Fruit fly (Drosophila melanogaster): ENCODE results near the gene CG11345.

Gene CG11345

dm6 chr3L:4474946-4475470, 17.0 kb upstream of the CG11345 start (continued):
- TF ChIP-seq CG6654 (GFP tag; optimal IDR thresholded peaks at IDR 0.05) (peak; percentile 66), CG3407 (GFP tag; optimal IDR thresholded peaks at IDR 0.05) (peak; percentile 78), sr (GFP tag; IDR thresholded peaks at IDR 0.05) (peak; percentile 80), CG4328 (GFP tag; optimal IDR thresholded peaks at IDR 0.05) (peak; percentile 84), Sry-β (GFP tag; optimal IDR thresholded peaks at IDR 0.05) (peak; percentile 67), CG8290 (GFP tag; optimal IDR thresholded peaks at IDR 0.05) (no peak), CG8290 (tag; optimal IDR thresholded peaks at IDR 0.05) (peak; percentile 55 to 81), CG3065 (GFP tag; optimal IDR thresholded peaks at IDR 0.05) (peak; percentile 39), tna (GFP tag; IDR thresholded peaks at IDR 0.05; ENCODE audit: partially characterized antibody) (no peak), CG12236 (GFP tag; optimal IDR thresholded peaks at IDR 0.05) (peak; percentile 79), NC2α (GFP tag; optimal IDR thresholded peaks at IDR 0.05) (no peak), CG4282 (GFP tag; optimal IDR thresholded peaks at IDR 0.05) (no peak), lbe (GFP tag; optimal IDR thresholded peaks at IDR 0.05) (no peak), PHDP (tag; optimal IDR thresholded peaks at IDR 0.05) (peak; percentile 93), HHEX (GFP tag; optimal IDR thresholded peaks at IDR 0.05) (peak; percentile 92), CG9609 (GFP tag; optimal IDR thresholded peaks at IDR 0.05) (peak; percentile 29), pan (optimal IDR thresholded peaks at IDR 0.05) (no peak), pan (GFP tag; optimal IDR thresholded peaks at IDR 0.05 in 1 of 2, IDR thresholded peaks at IDR 0.05 in 1 of 2) (peak in 1 of 2 experiments; percentile 75), Blimp-1 (GFP tag; optimal IDR thresholded peaks at IDR 0.05) (peak; percentile 73), dm (GFP tag; optimal IDR thresholded peaks at IDR 0.05) (peak; percentile 52), B-H2 (GFP tag; optimal IDR thresholded peaks at IDR 0.05) (peak; percentile 92), CG11696 (GFP tag; IDR thresholded peaks at IDR 0.05) (peak; percentile 62), fu2 (GFP tag; optimal IDR thresholded peaks at IDR 0.05) (no peak), CG9876 (GFP tag; optimal IDR thresholded peaks at IDR 0.05) (peak; percentile 40), CG14441 (GFP tag; IDR thresholded peaks at IDR 0.05) (no peak), h (optimal IDR thresholded peaks at IDR 0.05) (no peak), unc-4 (GFP tag; IDR thresholded peaks at IDR 0.05; ENCODE audit: partially characterized antibody) (no peak), Poxn (GFP tag; IDR thresholded peaks at IDR 0.05) (no peak), CG17912 (GFP tag; optimal IDR thresholded peaks at IDR 0.05) (peak; percentile 98), Eip74EF (GFP tag; optimal IDR thresholded peaks at IDR 0.05) (peak in 1 of 2 experiments; percentile 82), Hr39 (optimal IDR thresholded peaks at IDR 0.05) (no peak), danr (GFP tag; IDR thresholded peaks at IDR 0.05) (no peak), CG8944 (GFP tag; optimal IDR thresholded peaks at IDR 0.05) (no peak), CG6175 (GFP tag; IDR thresholded peaks at IDR 0.05) (peak; percentile 47; the same call in 1 of the 3 replicates), CG6689 (GFP tag; IDR thresholded peaks at IDR 0.05) (peak; percentile 12; the same call in 1 of the 2 replicates), Chrac-16 (GFP tag; optimal IDR thresholded peaks at IDR 0.05) (no peak), dan (GFP tag; IDR thresholded peaks at IDR 0.05) (no peak), CG12104 (GFP tag; optimal IDR thresholded peaks at IDR 0.05) (peak; percentile 74), p53 (GFP tag; optimal IDR thresholded peaks at IDR 0.05) (peak; percentile 32), chm (GFP tag; IDR thresholded peaks at IDR 0.05) (peak; percentile 89; the same call in 1 of the 2 replicates), sc (optimal IDR thresholded peaks at IDR 0.05) (no peak), sc (GFP tag; optimal IDR thresholded peaks at IDR 0.05) (peak; percentile 66), jing (GFP tag; optimal IDR thresholded peaks at IDR 0.05) (peak; percentile 36), Fer1 (GFP tag; optimal IDR thresholded peaks at IDR 0.05) (peak; percentile 97), odd (GFP tag; optimal IDR thresholded peaks at IDR 0.05) (peak; percentile 94), CG7786 (GFP tag; optimal IDR thresholded peaks at IDR 0.05) (no peak), pita (GFP tag; optimal IDR thresholded peaks at IDR 0.05) (no peak), Camta (GFP tag; optimal IDR thresholded peaks at IDR 0.05) (peak; percentile 79), ewg (GFP tag; optimal IDR thresholded peaks at IDR 0.05) (peak; percentile 55), Xrp1 (GFP tag; IDR thresholded peaks at IDR 0.05) (no peak), CG17802 (tag; optimal IDR thresholded peaks at IDR 0.05) (peak; percentile 62), gce (GFP tag; IDR thresholded peaks at IDR 0.05) (peak; percentile 89; the same call in 2 of the 3 replicates)
